Fruit fly (Drosophila melanogaster): ENCODE data around the gene fax.

- TF ChIP-seq Pif1B (GFP tag; optimal IDR thresholded peaks at IDR 0.05) (no peak), D1 (tag; optimal IDR thresholded peaks at IDR 0.05) (no peak), rn (GFP tag; IDR thresholded peaks at IDR 0.05) (no peak), EcR (GFP tag; optimal IDR thresholded peaks at IDR 0.05) (no peak), CG8159 (tag; optimal IDR thresholded peaks at IDR 0.05) (no peak), CG34367 (tag; optimal IDR thresholded peaks at IDR 0.05) (no peak), Pif1A (GFP tag; optimal IDR thresholded peaks at IDR 0.05) (no peak), CG12605 (GFP tag; IDR thresholded peaks at IDR 0.05) (no peak), Ets98B (GFP tag; IDR thresholded peaks at IDR 0.05) (no peak), CG10348 (GFP tag; IDR thresholded peaks at IDR 0.05) (no peak), Snoo (tag; optimal IDR thresholded peaks at IDR 0.05) (no peak)
These were observed 17.1 kb downstream of the fax start, which contains the start of gene Gagr for dm6 chr3L:16394506-16394905.
